Worm (Caenorhabditis elegans) whole organism, young adult: ENCODE measurements around the gene T01H3.3.

Source experiments
- B0019.2 ChIP-seq: fragments of 200-800 bp; sonication (Bioruptor generic); conservative IDR thresholded peaks from 2 replicates; pipeline ENCODE4 v1.3.6; 2022; ENCODE audit warnings: missing genetic modification reagents, missing genetic modification characterization, missing compliant biosample characterization
- B0336.3 ChIP-seq: fragments of 200-800 bp; sonication (Bioruptor generic); IDR thresholded peaks from 2 replicates; pipeline ENCODE4 v1.3.6; 2022; ENCODE audit warnings: missing genetic modification characterization, missing compliant biosample characterization
- C17E4.6 ChIP-seq: fragments of 200-800 bp; sonication (Bioruptor generic); IDR thresholded peaks from 2 replicates; pipeline ENCODE4 v1.3.6; 2022; ENCODE audit warnings: missing genetic modification reagents, missing genetic modification characterization, missing compliant biosample characterization
- D2030.7 ChIP-seq: fragments of 200-800 bp; sonication (Bioruptor generic); IDR thresholded peaks from 2 replicates; pipeline ENCODE4 v1.3.6; 2022; ENCODE audit warnings: missing genetic modification reagents, missing genetic modification characterization, missing compliant biosample characterization
- F22D6.2 ChIP-seq: sonication (generic microtip); optimal IDR thresholded peaks from 2 replicates; lab custom pipeline; 2016; ENCODE audit warnings: mild to moderate bottlenecking, missing genetic modification characterization, missing compliant biosample characterization
- F23B12.7 ChIP-seq: sonication (generic microtip); optimal IDR thresholded peaks from 2 replicates; lab custom pipeline; 2017; ENCODE audit warnings: missing genetic modification characterization, mild to moderate bottlenecking, missing compliant biosample characterization, antibody characterized with exemption, moderate library complexity; ENCODE audit not compliant: insufficient read depth
- F37B4.10 ChIP-seq: fragments of 200-800 bp; sonication (Bioruptor generic); IDR thresholded peaks from 2 replicates; pipeline ENCODE4 v1.3.6; 2022; ENCODE audit warnings: missing genetic modification characterization, missing compliant biosample characterization
- F49E8.2 ChIP-seq: sonication (generic microtip); optimal IDR thresholded peaks from 3 replicates; lab custom pipeline; 2017; ENCODE audit warnings: missing genetic modification characterization, mild to moderate bottlenecking, missing compliant biosample characterization, antibody characterized with exemption, moderate library complexity; ENCODE audit not compliant: insufficient read depth
- K12H6.12 ChIP-seq: fragments of 200-800 bp; sonication (Bioruptor generic); optimal IDR thresholded peaks from 2 replicates; lab custom pipeline; 2018; ENCODE audit warnings: mild to moderate bottlenecking, missing genetic modification characterization, missing compliant biosample characterization
- T26A5.8 ChIP-seq: sonication (generic microtip); optimal IDR thresholded peaks from 2 replicates; lab custom pipeline; 2016; ENCODE audit warnings: missing genetic modification characterization, missing compliant biosample characterization
- Y53F4B.3 ChIP-seq: fragments of 200-800 bp; sonication (Bioruptor generic); IDR thresholded peaks from 2 replicates; pipeline ENCODE4 v1.3.6; 2022; ENCODE audit warnings: missing genetic modification reagents, missing genetic modification characterization, missing compliant biosample characterization
- Y53G8AR.9 ChIP-seq: fragments of 200-800 bp; sonication (Bioruptor generic); conservative IDR thresholded peaks from 2 replicates; pipeline ENCODE4 v1.3.6; 2022; ENCODE audit warnings: missing genetic modification reagents, missing genetic modification characterization, missing compliant biosample characterization
- ama-1 ChIP-seq, 3 experiments: fragments of 150-350 bp in 1 of 3; sonication (generic microtip) in 2 of 3; optimal IDR thresholded peaks; 2 replicates each; lab custom pipeline; 2014 to 2018; ENCODE audit warnings: missing biosample characterization in 2 of 3, missing genetic modification characterization in 2 of 3, missing genetic modification reagents in 2 of 3
- athp-1 ChIP-seq: sonication (generic microtip); optimal IDR thresholded peaks from 2 replicates; lab custom pipeline; 2017; ENCODE audit warnings: mild to moderate bottlenecking, missing genetic modification characterization, missing compliant biosample characterization
- attf-3 ChIP-seq: fragments of 200-800 bp; sonication (Bioruptor generic); conservative IDR thresholded peaks from 2 replicates; pipeline ENCODE4 v1.3.6; 2022; ENCODE audit warnings: missing genetic modification reagents, missing genetic modification characterization, missing compliant biosample characterization
- bed-1 ChIP-seq: fragments of 200-800 bp; sonication (Bioruptor generic); IDR thresholded peaks from 2 replicates; pipeline ENCODE4 v1.3.6; 2022; ENCODE audit warnings: missing genetic modification reagents, missing genetic modification characterization, missing compliant biosample characterization
- bed-2 ChIP-seq: fragments of 200-800 bp; sonication (Bioruptor generic); IDR thresholded peaks from 2 replicates; pipeline ENCODE4 v1.3.6; 2022; ENCODE audit warnings: missing genetic modification reagents, missing genetic modification characterization, missing compliant biosample characterization
- ceh-58 ChIP-seq: fragments of 200-800 bp; sonication (Bioruptor generic); IDR thresholded peaks from 2 replicates; pipeline ENCODE4 v1.3.6; 2022; ENCODE audit warnings: missing genetic modification characterization, missing compliant biosample characterization
- dox-1 ChIP-seq: fragments of 200-800 bp; sonication (Bioruptor generic); IDR thresholded peaks from 2 replicates; pipeline ENCODE4 v1.3.6; 2022; ENCODE audit warnings: missing genetic modification reagents, missing genetic modification characterization, missing compliant biosample characterization
- efl-1 ChIP-seq: fragments of 150-350 bp; optimal IDR thresholded peaks from 2 replicates; lab custom pipeline; 2014; ENCODE audit warnings: missing biosample characterization, missing genetic modification reagents, missing genetic modification characterization
- ekl-4 ChIP-seq: fragments of 200-800 bp; sonication (Bioruptor generic); IDR thresholded peaks from 2 replicates; pipeline ENCODE4 v1.3.6; 2022; ENCODE audit warnings: missing genetic modification reagents, missing genetic modification characterization, missing compliant biosample characterization
- hlh-26 ChIP-seq: fragments of 200-800 bp; sonication (Bioruptor generic); conservative IDR thresholded peaks from 2 replicates; pipeline ENCODE4 v1.3.6; 2022; ENCODE audit warnings: missing genetic modification reagents, missing genetic modification characterization, missing compliant biosample characterization
- hmg-1.2 ChIP-seq: fragments of 200-800 bp; sonication (Bioruptor generic); IDR thresholded peaks from 2 replicates; pipeline ENCODE4 v1.3.6; 2022; ENCODE audit warnings: missing genetic modification reagents, missing genetic modification characterization, missing compliant biosample characterization
- lin-26 ChIP-seq: fragments of 200-800 bp; sonication (Bioruptor generic); IDR thresholded peaks from 2 replicates; pipeline ENCODE4 v1.3.6; 2022; ENCODE audit warnings: missing genetic modification reagents, missing genetic modification characterization, missing compliant biosample characterization
- lin-35 ChIP-seq, 3 experiments: fragments of 150-350 bp in 2 of 3; sonication (generic microtip) in 1 of 3; optimal IDR thresholded peaks; 2 replicates each; lab custom pipeline; 2014 to 2018; ENCODE audit warnings: missing biosample characterization in 3 of 3, missing genetic modification characterization in 3 of 3, missing genetic modification reagents in 3 of 3
- lin-54 ChIP-seq: fragments of 200-800 bp; sonication (Bioruptor generic); optimal IDR thresholded peaks from 2 replicates; lab custom pipeline; 2018; ENCODE audit warnings: mild to moderate bottlenecking, missing genetic modification characterization, missing compliant biosample characterization
- lsl-1 ChIP-seq: fragments of 200-800 bp; sonication (Bioruptor generic); optimal IDR thresholded peaks from 2 replicates; lab custom pipeline; 2018; ENCODE audit warnings: mild to moderate bottlenecking, missing genetic modification characterization, moderate library complexity, missing compliant biosample characterization
- madf-10 ChIP-seq: sonication (generic microtip); optimal IDR thresholded peaks from 2 replicates; lab custom pipeline; 2016; ENCODE audit warnings: mild to moderate bottlenecking, missing genetic modification characterization, missing compliant biosample characterization
- madf-6 ChIP-seq: fragments of 200-800 bp; sonication (Bioruptor generic); IDR thresholded peaks from 2 replicates; pipeline ENCODE4 v1.3.6; 2022; ENCODE audit warnings: missing genetic modification reagents, missing genetic modification characterization, missing compliant biosample characterization
- madf-8 ChIP-seq: fragments of 200-800 bp; sonication (Bioruptor generic); conservative IDR thresholded peaks from 2 replicates; pipeline ENCODE4 v1.3.6; 2022; ENCODE audit warnings: missing genetic modification reagents, missing genetic modification characterization, missing compliant biosample characterization
- mel-28 ChIP-seq: sonication (generic microtip); optimal IDR thresholded peaks from 2 replicates; lab custom pipeline; 2016; ENCODE audit warnings: borderline replicate concordance, mild to moderate bottlenecking, missing genetic modification characterization, missing compliant biosample characterization
- mes-4 ChIP-seq: sonication (generic microtip); optimal IDR thresholded peaks from 2 replicates; lab custom pipeline; 2016; ENCODE audit warnings: missing genotype, missing genetic modification characterization, missing compliant biosample characterization
- nhr-80 ChIP-seq: sonication (generic microtip); optimal IDR thresholded peaks from 2 replicates; lab custom pipeline; 2016; ENCODE audit warnings: missing genetic modification characterization, missing compliant biosample characterization
- pbrm-1 ChIP-seq: fragments of 200-800 bp; sonication (Bioruptor generic); IDR thresholded peaks from 2 replicates; pipeline ENCODE4 v1.3.6; 2022; ENCODE audit warnings: missing genetic modification reagents, missing genetic modification characterization, missing compliant biosample characterization
- rec-8 ChIP-seq, 2 experiments: sonication (generic microtip); optimal IDR thresholded peaks; 2 replicates each; lab custom pipeline; 2016; ENCODE audit warnings: mild to moderate bottlenecking in 2 of 2, missing genetic modification characterization in 2 of 2, missing genetic modification reagents in 2 of 2, missing genotype in 2 of 2, missing biosample characterization in 1 of 2, missing compliant biosample characterization in 1 of 2, moderate library complexity in 1 of 2
- rpc-1 ChIP-seq, 2 experiments: fragments of 150-350 bp in 1 of 2; sonication (generic microtip) in 1 of 2; optimal IDR thresholded peaks; 2 replicates each; lab custom pipeline; 2014 to 2018; ENCODE audit warnings: missing biosample characterization in 1 of 2, missing genetic modification characterization in 1 of 2, missing genetic modification reagents in 1 of 2, missing genotype in 1 of 2
- snpc-1.1 ChIP-seq: sonication (generic microtip); optimal IDR thresholded peaks from 2 replicates; lab custom pipeline; 2017; ENCODE audit warnings: missing genetic modification characterization, mild to moderate bottlenecking, missing compliant biosample characterization, antibody characterized with exemption, moderate library complexity, missing genotype, missing genetic modification reagents; ENCODE audit not compliant: insufficient read depth
- tbp1 ChIP-seq: fragments of 200-800 bp; sonication (Bioruptor generic); optimal IDR thresholded peaks from 2 replicates; lab custom pipeline; 2018; ENCODE audit warnings: mild to moderate bottlenecking, missing genetic modification characterization, missing compliant biosample characterization
- unc-130 ChIP-seq: sonication (generic microtip); optimal IDR thresholded peaks from 2 replicates; lab custom pipeline; 2016; ENCODE audit warnings: missing genetic modification reagents, missing genetic modification characterization, missing compliant biosample characterization
- xnd-1 ChIP-seq: sonication (generic microtip); optimal IDR thresholded peaks from 2 replicates; lab custom pipeline; 2016; ENCODE audit warnings: missing genotype, missing genetic modification reagents, missing genetic modification characterization, missing compliant biosample characterization
- zfh-2 ChIP-seq: fragments of 200-800 bp; sonication (Bioruptor generic); conservative IDR thresholded peaks from 2 replicates; pipeline ENCODE4 v1.3.6; 2022; ENCODE audit warnings: missing genetic modification reagents, missing genetic modification characterization, missing compliant biosample characterization
- ztf-28 ChIP-seq: fragments of 200-800 bp; sonication (Bioruptor generic); IDR thresholded peaks from 2 replicates; pipeline ENCODE4 v1.3.6; 2022; ENCODE audit warnings: missing genetic modification reagents, missing genetic modification characterization, missing compliant biosample characterization

The T01H3.3 gene

ce11 chrII:7880373-7880862, 6.7 kb upstream of the T01H3.3 start, which contains the start of gene perm-1 (continued):
- TF ChIP-seq rpc-1 (optimal IDR thresholded peaks at IDR 0.05; lab: Kevin White, UChicago) (no peak), rpc-1 (tag; optimal IDR thresholded peaks at IDR 0.05; lab: Kevin White, UChicago) (no peak), F49E8.2 (peak; percentile 87), T26A5.8 (no peak), ceh-58 (GFP tag; lab: Robert Waterston, UW) (no peak), B0019.2 (peak; percentile 84), athp-1 (tag; lab: Kevin White, UChicago) (peak; percentile 86), B0336.3 (GFP tag; lab: Robert Waterston, UW) (peak; percentile 75), lin-54 (peak; percentile 89), unc-130 (GFP tag; lab: Kevin White, UChicago) (peak; percentile 93), lin-35 (GFP tag; optimal IDR thresholded peaks at IDR 0.05; lab: Kevin White, UChicago) (peak in 1 of 3 experiments; percentile 61), Y53G8AR.9 (GFP tag; lab: Robert Waterston, UW) (peak; percentile 50; the same call in 1 of the 2 replicates), madf-6 (GFP tag; lab: Robert Waterston, UW) (peak; percentile 99), F23B12.7 (tag; lab: Kevin White, UChicago) (peak; percentile 37), attf-3 (GFP tag; lab: Robert Waterston, UW) (peak; percentile 51; the same call in 1 of the 2 replicates), ztf-28 (GFP tag; lab: Robert Waterston, UW) (peak; percentile 71; the same call in 1 of the 2 replicates), xnd-1 (tag; lab: Kevin White, UChicago) (peak; percentile 95), madf-8 (GFP tag; lab: Robert Waterston, UW) (peak; percentile 96), K12H6.12 (tag; lab: Kevin White, UChicago) (no peak), dox-1 (GFP tag; lab: Robert Waterston, UW) (peak; percentile 85), ekl-4 (GFP tag; lab: Robert Waterston, UW) (peak; percentile 81), lsl-1 (GFP tag; lab: Kevin White, UChicago) (peak; percentile 98), snpc-1.1 (tag; lab: Kevin White, UChicago) (peak; percentile 73), hmg-1.2 (GFP tag; lab: Robert Waterston, UW) (peak; percentile 71; the same call in 1 of the 2 replicates), F22D6.2 (tag; lab: Kevin White, UChicago) (no peak), mel-28 (tag; lab: Kevin White, UChicago) (no peak), Y53F4B.3 (GFP tag; lab: Robert Waterston, UW) (peak; percentile 60; the same call in 1 of the 2 replicates), pbrm-1 (GFP tag; lab: Robert Waterston, UW) (peak; percentile 57), tbp1 (peak; percentile 61), C17E4.6 (0 out of 2 replicates have a peak, but pooled peaks have one; percentile 60)

- TF ChIP-seq ama-1 (optimal IDR thresholded peaks at IDR 0.05; lab: Kevin White, UChicago) (no peak), ama-1 (GFP tag; optimal IDR thresholded peaks at IDR 0.05; lab: Kevin White, UChicago) (no peak), unc-130 (GFP tag; lab: Kevin White, UChicago) (no peak), hmg-1.2 (GFP tag; lab: Robert Waterston, UW) (no peak), nhr-80 (peak; percentile 55), bed-2 (GFP tag; lab: Robert Waterston, UW) (no peak), hlh-26 (GFP tag; lab: Robert Waterston, UW) (no peak), madf-10 (tag; lab: Kevin White, UChicago) (no peak), rec-8 (tag; optimal IDR thresholded peaks at IDR 0.05; lab: Kevin White, UChicago) (no peak), bed-1 (no peak), lin-26 (GFP tag; lab: Robert Waterston, UW) (no peak), mes-4 (tag; lab: Kevin White, UChicago) (no peak), D2030.7 (GFP tag; lab: Robert Waterston, UW) (no peak), C17E4.6 (no peak), F37B4.10 (GFP tag; lab: Robert Waterston, UW) (no peak), efl-1 (GFP tag; lab: Kevin White, UChicago) (no peak), T26A5.8 (no peak), zfh-2 (0 out of 2 replicates have a peak, but pooled peaks have one; percentile 8)
- TF ChIP-seq, all 124 proteins: peak for 2
Observed at ce11 chrII:7879266-7879718, 5.6 kb upstream of the T01H3.3 start, which contains the start of the genes vha-4 and T01H3.5. Gene vha-4, minus strand, starts transcription at chrII:7879316. Gene T01H3.5, plus strand, starts transcription at chrII:7879616.
